Worm (Caenorhabditis elegans): ENCODE results near the gene mrpl-10.

The mrpl-10 gene

ce11 chrII:8238155-8238554 is 40.2 kb downstream of the mrpl-10 start, which contains the start of gene nlp-5:
nlp-5 (plus strand) TSS chrII:8238455.
- no peak for TF ChIP-seq pha-4 (tag; optimal IDR thresholded peaks at IDR 0.05)
- TF ChIP-seq lsy-2 (tag; optimal IDR thresholded peaks at IDR 0.05) = no peak
- TF ChIP-seq nhr-76 (tag; optimal IDR thresholded peaks at IDR 0.05) = no peak
- TF ChIP-seq unc-120 (tag; optimal IDR thresholded peaks at IDR 0.05; ENCODE audit: poor library complexity, severe bottlenecking) = no peak
- TF ChIP-seq drap-1 (GFP tag; optimal IDR thresholded peaks at IDR 0.05) = no peak
- TF ChIP-seq ceh-43 (GFP tag; optimal IDR thresholded peaks at IDR 0.05) = no peak
- no peak for TF ChIP-seq nhr-12 (tag; optimal IDR thresholded peaks at IDR 0.05)
- no peak for TF ChIP-seq sptf-1 (tag; optimal IDR thresholded peaks at IDR 0.05)
- no peak for TF ChIP-seq M03D4.4 (tag; optimal IDR thresholded peaks at IDR 0.05)

DNA sequence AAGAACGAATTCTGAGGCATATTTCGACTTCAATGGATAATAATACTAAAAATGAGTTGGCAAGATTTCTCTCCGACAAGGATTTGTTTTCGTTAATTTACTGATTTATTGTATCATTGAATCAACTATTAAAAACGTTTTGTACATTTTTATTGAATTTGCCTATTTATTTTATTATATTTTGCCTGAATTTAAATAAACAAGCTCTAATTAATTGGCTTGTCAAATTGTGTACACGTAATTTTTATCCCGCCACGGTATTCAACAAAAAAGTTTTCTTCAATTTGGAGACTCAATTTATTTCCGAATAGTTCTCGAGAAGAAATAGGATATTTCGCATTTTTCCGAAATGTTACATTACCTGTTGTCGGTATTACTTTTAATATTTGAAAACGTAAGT is 45.8 kb downstream of the mrpl-10 start, which contains the start of gene M110.7:
Gene M110.7 (plus strand): TSS at position 301 of the 400 bp plus-strand sequence.
- TF ChIP-seq nhr-12 (tag; optimal IDR thresholded peaks at IDR 0.05) (no peak), ztf-11 (tag; optimal IDR thresholded peaks at IDR 0.05) (no peak), nhr-237 (tag; optimal IDR thresholded peaks at IDR 0.05) (no peak), blmp-1 (tag; optimal IDR thresholded peaks at IDR 0.05) (no peak), ceh-83 (GFP tag; optimal IDR thresholded peaks at IDR 0.05) (no peak), flh-1 (GFP tag; optimal IDR thresholded peaks at IDR 0.05) (no peak), M03D4.4 (tag; optimal IDR thresholded peaks at IDR 0.05) (no peak), unc-120 (tag; optimal IDR thresholded peaks at IDR 0.05; ENCODE audit: poor library complexity, severe bottlenecking) (no peak), zip-8 (tag; optimal IDR thresholded peaks at IDR 0.05) (no peak), unc-39 (tag; optimal IDR thresholded peaks at IDR 0.05) (no peak), bed-3 (GFP tag; optimal IDR thresholded peaks at IDR 0.05) (no peak), lsy-2 (tag; optimal IDR thresholded peaks at IDR 0.05) (no peak), cnd-1 (tag; optimal IDR thresholded peaks at IDR 0.05) (no peak), nhr-2 (tag; optimal IDR thresholded peaks at IDR 0.05) (no peak), lin-32 (GFP tag; optimal IDR thresholded peaks at IDR 0.05) (no peak), ceh-43 (GFP tag; optimal IDR thresholded peaks at IDR 0.05) (no peak), sptf-1 (tag; optimal IDR thresholded peaks at IDR 0.05) (no peak), unc-62 (GFP tag; optimal IDR thresholded peaks at IDR 0.05) (no peak)

DNA sequence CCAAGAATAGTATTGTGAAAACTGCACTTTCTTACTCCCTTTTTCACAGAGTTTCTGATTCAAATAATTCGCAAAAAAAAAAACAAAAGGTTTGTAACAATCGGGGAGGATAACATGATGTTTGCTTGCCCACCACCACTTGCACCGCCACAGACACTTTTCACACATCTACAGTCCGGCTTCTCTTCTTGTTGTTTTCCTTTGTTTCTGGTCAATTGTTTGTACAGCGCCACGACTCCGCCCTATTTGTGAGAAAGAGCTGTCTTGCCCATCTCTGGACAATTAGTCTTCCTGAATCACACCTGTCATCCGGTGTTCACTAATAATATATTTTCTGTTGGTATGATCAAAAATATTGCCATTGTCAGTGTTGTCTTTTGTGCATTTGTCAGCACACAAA is 47.3 kb downstream of the mrpl-10 start, which contains the start of gene M110.9:
Gene M110.9 (plus strand): TSS at position 301 of the 400 bp plus-strand sequence.
- TF ChIP-seq mab-5 (tag; optimal IDR thresholded peaks at IDR 0.05) = no peak
- TF ChIP-seq drap-1 (GFP tag; optimal IDR thresholded peaks at IDR 0.05) = no peak
- TF ChIP-seq mep-1 (tag; optimal IDR thresholded peaks at IDR 0.05) = no peak
- no peak for TF ChIP-seq tbx-8 (GFP tag; optimal IDR thresholded peaks at IDR 0.05)
- TF ChIP-seq nhr-76 (tag; optimal IDR thresholded peaks at IDR 0.05) = no peak

Measured in whole organism, mixed stage, embryonic.